Fruit fly (Drosophila melanogaster) whole organism, embryonic: ENCODE results near the gene Pxn.

ENCODE experiments used
- BEAF-32 ChIP-seq: fragments of 200-800 bp; sonication (Bioruptor generic); optimal IDR thresholded peaks from 3 replicates; lab custom pipeline; 2017; ENCODE audit warnings: missing biosample characterization, missing genetic modification characterization, mild to moderate bottlenecking, moderate library complexity, missing genetic modification reagents
- CG11247 ChIP-seq: fragments of 200-800 bp; sonication (Bioruptor generic); IDR thresholded peaks from 2 replicates; pipeline ENCODE4 v1.3.6; 2022; ENCODE audit warnings: missing biosample characterization, missing genetic modification characterization
- CG1233 ChIP-seq: fragments of 200-800 bp; sonication (Bioruptor generic); optimal IDR thresholded peaks from 4 replicates; lab custom pipeline; 2018; ENCODE audit warnings: missing biosample characterization, mild to moderate bottlenecking, missing genetic modification characterization
- CG13296 ChIP-seq: fragments of 200-800 bp; sonication (Bioruptor generic); optimal IDR thresholded peaks from 3 replicates; lab custom pipeline; 2018; ENCODE audit warnings: missing biosample characterization, mild to moderate bottlenecking, missing genetic modification characterization
- CG14441 ChIP-seq: fragments of 200-800 bp; sonication (Bioruptor generic); IDR thresholded peaks from 2 replicates; pipeline ENCODE4 v1.3.6; 2022; ENCODE audit warnings: missing biosample characterization, missing genetic modification characterization
- CG1529 ChIP-seq: fragments of 200-800 bp; sonication (Bioruptor generic); optimal IDR thresholded peaks from 3 replicates; lab custom pipeline; 2018; ENCODE audit warnings: missing biosample characterization, missing genetic modification characterization
- CG15696 ChIP-seq: fragments of 200-800 bp; sonication (Bioruptor generic); optimal IDR thresholded peaks from 2 replicates; lab custom pipeline; 2019; ENCODE audit warnings: missing biosample characterization, mild to moderate bottlenecking, missing genetic modification characterization, moderate library complexity
- CG1603 ChIP-seq: fragments of 200-800 bp; sonication (Bioruptor generic); optimal IDR thresholded peaks from 2 replicates; lab custom pipeline; 2019; ENCODE audit warnings: missing biosample characterization, mild to moderate bottlenecking, missing genetic modification characterization, moderate library complexity
- CG18599 ChIP-seq: fragments of 200-800 bp; sonication (Bioruptor generic); optimal IDR thresholded peaks from 3 replicates; lab custom pipeline; 2017; ENCODE audit warnings: missing biosample characterization, missing genetic modification characterization, mild to moderate bottlenecking, moderate library complexity, missing genetic modification reagents
- CG30403 ChIP-seq: fragments of 200-800 bp; sonication (Bioruptor generic); optimal IDR thresholded peaks from 3 replicates; lab custom pipeline; 2016; ENCODE audit warnings: missing biosample characterization, missing genetic modification characterization
- CG32532 ChIP-seq: fragments of 200-800 bp; sonication (Bioruptor generic); IDR thresholded peaks from 2 replicates; pipeline ENCODE4 v1.3.6; 2022; ENCODE audit warnings: missing biosample characterization, missing genetic modification characterization
- CG3726 ChIP-seq: fragments of 200-800 bp; sonication (Bioruptor generic); IDR thresholded peaks from 3 replicates; pipeline ENCODE4, ENCODE4 v1.3.6; 2022; ENCODE audit warnings: missing biosample characterization, missing genetic modification characterization
- CG3847 ChIP-seq: fragments of 200-800 bp; sonication (Bioruptor generic); IDR thresholded peaks from 2 replicates; pipeline ENCODE4 v1.3.6; 2022; ENCODE audit warnings: missing biosample characterization, missing genetic modification characterization
- CG5953 ChIP-seq: fragments of 200-800 bp; sonication (Bioruptor generic); IDR thresholded peaks from 2 replicates; pipeline ENCODE4 v1.3.6; 2022; ENCODE audit warnings: missing biosample characterization, missing genetic modification characterization
- CG6689 ChIP-seq: fragments of 200-800 bp; sonication (Bioruptor generic); IDR thresholded peaks from 2 replicates; pipeline ENCODE4 v1.3.6; 2022; ENCODE audit warnings: missing biosample characterization, missing genetic modification characterization
- CG7357 ChIP-seq: fragments of 200-800 bp; sonication (Bioruptor generic); IDR thresholded peaks from 3 replicates; pipeline ENCODE4 v1.3.6; 2022; ENCODE audit warnings: missing biosample characterization, missing genetic modification characterization
- CG8359 ChIP-seq: fragments of 200-800 bp; sonication (Bioruptor generic); optimal IDR thresholded peaks from 2 replicates; lab custom pipeline; 2017; ENCODE audit warnings: missing biosample characterization, mild to moderate bottlenecking, missing genetic modification characterization, borderline replicate concordance
- CG9437 ChIP-seq: fragments of 200-800 bp; sonication (Bioruptor generic); optimal IDR thresholded peaks from 2 replicates; lab custom pipeline; 2018; ENCODE audit warnings: missing biosample characterization, mild to moderate bottlenecking, missing genetic modification characterization
- Camta ChIP-seq: fragments of 200-800 bp; sonication (Bioruptor generic); optimal IDR thresholded peaks from 2 replicates; lab custom pipeline; 2016; ENCODE audit warnings: missing biosample characterization, missing genetic modification characterization
- Chrac-16 ChIP-seq: fragments of 200-800 bp; sonication (Bioruptor generic); optimal IDR thresholded peaks from 3 replicates; lab custom pipeline; 2016; ENCODE audit warnings: missing biosample characterization, missing genetic modification characterization
- Dfd ChIP-seq, 2 experiments: fragments of >200 bp; optimal IDR thresholded peaks; 2 replicates each; lab custom pipeline; 2017; ENCODE audit warnings: missing biosample characterization in 2 of 2, missing genetic modification characterization in 2 of 2
- E2f1 ChIP-seq: fragments of 200-800 bp; sonication (Bioruptor generic); IDR thresholded peaks from 2 replicates; pipeline ENCODE4 v1.3.6; 2022; ENCODE audit warnings: missing biosample characterization, missing genetic modification characterization
- H2.0 ChIP-seq: fragments of 200-800 bp; sonication (Bioruptor generic); IDR thresholded peaks from 2 replicates; pipeline ENCODE4 v1.3.6; 2022; ENCODE audit warnings: missing biosample characterization, missing genetic modification characterization
- Hr3 ChIP-seq: fragments of 200-800 bp; sonication (Bioruptor generic); optimal IDR thresholded peaks from 3 replicates; lab custom pipeline; 2016; ENCODE audit warnings: missing biosample characterization, missing genetic modification characterization
- Hr39 ChIP-seq: fragments of >200 bp; optimal IDR thresholded peaks from 2 replicates; lab custom pipeline; 2017
- Lpt ChIP-seq: fragments of >200 bp; optimal IDR thresholded peaks from 2 replicates; lab custom pipeline; 2018; ENCODE audit warnings: missing biosample characterization, missing genetic modification characterization
- Max ChIP-seq: fragments of 200-800 bp; sonication (Bioruptor generic); optimal IDR thresholded peaks from 2 replicates; lab custom pipeline; 2016; ENCODE audit warnings: missing biosample characterization, mild to moderate bottlenecking, missing genetic modification characterization
- Scr ChIP-seq: fragments of 200-800 bp; sonication (Bioruptor generic); IDR thresholded peaks from 2 replicates; pipeline ENCODE4 v1.3.6; 2022; ENCODE audit warnings: missing biosample characterization, missing genetic modification characterization; ENCODE audit not compliant: partially characterized antibody
- al ChIP-seq: fragments of 200-800 bp; sonication (Bioruptor generic); IDR thresholded peaks from 2 replicates; pipeline ENCODE4 v1.3.6; 2022; ENCODE audit warnings: missing biosample characterization, missing genetic modification characterization
- cas ChIP-seq: fragments of 200-800 bp; sonication (Bioruptor generic); IDR thresholded peaks from 2 replicates; pipeline ENCODE4 v1.3.6; 2022; ENCODE audit warnings: missing biosample characterization, missing genetic modification characterization
- corto ChIP-seq: fragments of 200-800 bp; sonication (Bioruptor generic); optimal IDR thresholded peaks from 2 replicates; lab custom pipeline; 2016; ENCODE audit warnings: missing biosample characterization, mild to moderate bottlenecking, missing genetic modification characterization, moderate library complexity
- ewg ChIP-seq: fragments of 200-800 bp; sonication (Bioruptor generic); optimal IDR thresholded peaks from 3 replicates; lab custom pipeline; 2017; ENCODE audit warnings: mild to moderate bottlenecking, missing biosample characterization, missing genetic modification reagents, missing genetic modification characterization
- exex ChIP-seq: fragments of 200-800 bp; sonication (Bioruptor generic); optimal IDR thresholded peaks from 4 replicates; lab custom pipeline; 2018; ENCODE audit warnings: missing biosample characterization, mild to moderate bottlenecking, missing genetic modification characterization, moderate library complexity
- gem ChIP-seq: fragments of 200-800 bp; sonication (Bioruptor generic); optimal IDR thresholded peaks from 2 replicates; lab custom pipeline; 2019; ENCODE audit warnings: missing biosample characterization, mild to moderate bottlenecking, missing genetic modification characterization, moderate library complexity
- gro ChIP-seq: fragments of 200-800 bp; sonication (Bioruptor generic); optimal IDR thresholded peaks from 2 replicates; lab custom pipeline; 2016; ENCODE audit warnings: missing biosample characterization, missing genetic modification characterization
- gt ChIP-seq: fragments of 200-800 bp; sonication (Bioruptor generic); IDR thresholded peaks from 2 replicates; pipeline ENCODE4 v1.3.6; 2022; ENCODE audit warnings: missing biosample characterization, missing genetic modification characterization
- hbn ChIP-seq: fragments of 200-800 bp; sonication (Bioruptor generic); IDR thresholded peaks from 2 replicates; pipeline ENCODE4 v1.3.6; 2022; ENCODE audit warnings: missing biosample characterization, missing genetic modification characterization; ENCODE audit not compliant: partially characterized antibody
- hth ChIP-seq: fragments of >200 bp; optimal IDR thresholded peaks from 2 replicates; lab custom pipeline; 2017; ENCODE audit warnings: inconsistent platforms
- ind ChIP-seq: fragments of 200-800 bp; sonication (Bioruptor generic); optimal IDR thresholded peaks from 3 replicates; lab custom pipeline; 2016; ENCODE audit warnings: missing biosample characterization, missing genetic modification characterization
- inv ChIP-seq: fragments of 200-800 bp; sonication (Bioruptor generic); IDR thresholded peaks from 2 replicates; pipeline ENCODE4 v1.3.6; 2022; ENCODE audit warnings: missing biosample characterization, missing genetic modification characterization; ENCODE audit not compliant: partially characterized antibody
- kni ChIP-seq: fragments of 200-800 bp; sonication (Bioruptor generic); optimal IDR thresholded peaks from 3 replicates; lab custom pipeline; 2017; ENCODE audit warnings: mild to moderate bottlenecking, missing biosample characterization, missing genetic modification reagents, missing genetic modification characterization
- lmd ChIP-seq: fragments of 200-800 bp; sonication (Bioruptor generic); IDR thresholded peaks from 2 replicates; pipeline ENCODE4 v1.3.6; 2022; ENCODE audit warnings: missing biosample characterization, missing genetic modification characterization
- lov ChIP-seq, 2 experiments: fragments of 200-800 bp in 1 of 2; fragments of >200 bp in 1 of 2; sonication (Bioruptor generic) in 1 of 2; IDR thresholded peaks in 1 of 2; optimal IDR thresholded peaks in 1 of 2; 2 replicates in 1 of 2; 3 replicates in 1 of 2; pipeline versions ENCODE4 v1.3.6 to Lab custom; 2017 to 2022; ENCODE audit warnings: missing biosample characterization in 1 of 2, missing genetic modification characterization in 1 of 2
- mld ChIP-seq: fragments of 200-800 bp; sonication (Bioruptor generic); IDR thresholded peaks from 3 replicates; pipeline ENCODE4 v1.3.6; 2022; ENCODE audit warnings: missing biosample characterization, missing genetic modification characterization; ENCODE audit not compliant: partially characterized antibody
- nom ChIP-seq: fragments of 200-800 bp; sonication (Bioruptor generic); optimal IDR thresholded peaks from 2 replicates; lab custom pipeline; 2017; ENCODE audit warnings: missing biosample characterization, missing genetic modification characterization, mild to moderate bottlenecking, moderate library complexity, missing genetic modification reagents
- peb ChIP-seq: fragments of 200-800 bp; sonication (Bioruptor generic); IDR thresholded peaks from 2 replicates; pipeline ENCODE4 v1.3.6; 2022; ENCODE audit warnings: missing biosample characterization, missing genetic modification characterization
- ro ChIP-seq: fragments of 200-800 bp; sonication (Bioruptor generic); IDR thresholded peaks from 2 replicates; pipeline ENCODE4 v1.3.6; 2022; ENCODE audit warnings: missing biosample characterization, missing genetic modification characterization
- sisA ChIP-seq: fragments of 200-800 bp; sonication (Bioruptor generic); IDR thresholded peaks from 2 replicates; pipeline ENCODE4 v1.3.6; 2022; ENCODE audit warnings: missing biosample characterization, missing genetic modification characterization
- sr ChIP-seq: fragments of 200-800 bp; sonication (Bioruptor generic); IDR thresholded peaks from 3 replicates; pipeline ENCODE4 v1.3.6; 2022; ENCODE audit warnings: missing biosample characterization, missing genetic modification characterization
- vvl ChIP-seq: fragments of 200-800 bp; sonication (Bioruptor generic); IDR thresholded peaks from 2 replicates; pipeline ENCODE4 v1.3.6; 2022; ENCODE audit warnings: missing biosample characterization, missing genetic modification characterization

Gene Pxn

dm6 chr3L:2589167-2589910, 40.5 kb downstream of the Pxn start, which contains the start of gene dos (continued):
- peak; percentile 61 for TF ChIP-seq ewg (GFP tag; lab: Kevin White, UChicago)
- peak; percentile 41 for TF ChIP-seq CG18599 (GFP tag; lab: Kevin White, UChicago)
- TF ChIP-seq hth = no peak
- TF ChIP-seq CG3726 (GFP tag; lab: Robert Waterston, UW) = no peak
- TF ChIP-seq gro (GFP tag; lab: Kevin White, UChicago) = peak; percentile 19
- no peak for TF ChIP-seq CG14441
- no peak for TF ChIP-seq H2.0 (GFP tag; lab: Robert Waterston, UW)
- TF ChIP-seq inv (GFP tag; lab: Robert Waterston, UW) = peak; percentile 58
- TF ChIP-seq CG15696 (tag; lab: Kevin White, UChicago) = peak; percentile 29
- TF ChIP-seq ro (GFP tag; lab: Robert Waterston, UW) = no peak
- TF ChIP-seq sr = no peak
- peak; percentile 49 for TF ChIP-seq CG1603 (tag; lab: Kevin White, UChicago)
- TF ChIP-seq CG11247 (GFP tag; lab: Robert Waterston, UW) = no peak
- TF ChIP-seq gt (GFP tag; lab: Robert Waterston, UW) = no peak
- TF ChIP-seq corto (GFP tag; lab: Kevin White, UChicago) = peak; percentile 48
- TF ChIP-seq lov (optimal IDR thresholded peaks at IDR 0.05; lab: Kevin White, UChicago) = no peak
- TF ChIP-seq lov (GFP tag; IDR thresholded peaks at IDR 0.05; lab: Robert Waterston, UW) = no peak
- TF ChIP-seq Dfd (GFP tag; optimal IDR thresholded peaks at IDR 0.05; lab: Kevin White, UChicago) = no peak
- no peak for TF ChIP-seq Camta (GFP tag; lab: Kevin White, UChicago)
- no peak for TF ChIP-seq mld (GFP tag; lab: Robert Waterston, UW)
- TF ChIP-seq CG9437 (GFP tag; lab: Kevin White, UChicago) = no peak
- peak; percentile 59 for TF ChIP-seq vvl (GFP tag; lab: Robert Waterston, UW)
- no peak for TF ChIP-seq Hr39 (lab: Kevin White, UChicago)
- no peak for TF ChIP-seq kni (GFP tag; lab: Kevin White, UChicago)
- peak; percentile 70 for TF ChIP-seq hbn
- TF ChIP-seq CG1529 (GFP tag; lab: Kevin White, UChicago) = no peak
- peak; percentile 75 for TF ChIP-seq CG30403 (GFP tag; lab: Kevin White, UChicago)
- TF ChIP-seq gem = peak; percentile 55
- no peak for TF ChIP-seq al (GFP tag; lab: Robert Waterston, UW)
- TF ChIP-seq CG3847 = peak; percentile 53
- peak; percentile 45 for TF ChIP-seq ind (GFP tag; lab: Kevin White, UChicago)
- peak; percentile 20 for TF ChIP-seq Hr3 (GFP tag; lab: Kevin White, UChicago)
- peak; percentile 35 for TF ChIP-seq CG13296
- peak; percentile 70 for TF ChIP-seq Max
- TF ChIP-seq sisA (GFP tag; lab: Robert Waterston, UW) = no peak
- TF ChIP-seq CG8359 (GFP tag; lab: Kevin White, UChicago) = peak; percentile 6
- no peak for TF ChIP-seq CG5953
- peak; percentile 84 for TF ChIP-seq BEAF-32
- peak; percentile 21 for TF ChIP-seq nom
- TF ChIP-seq Chrac-16 (GFP tag; lab: Kevin White, UChicago) = peak; percentile 44
- no peak for TF ChIP-seq Lpt
- no peak for TF ChIP-seq CG7357 (GFP tag; lab: Robert Waterston, UW)
- TF ChIP-seq CG32532 (GFP tag; lab: Robert Waterston, UW) = peak; percentile 48; the same call in 1 of the 2 replicates
- no peak for TF ChIP-seq CG6689
- TF ChIP-seq cas (GFP tag; lab: Robert Waterston, UW) = no peak
- TF ChIP-seq lmd = no peak
- peak; percentile 73 for TF ChIP-seq Scr
- TF ChIP-seq E2f1 (GFP tag; lab: Robert Waterston, UW) = no peak
- peak; percentile 3 for TF ChIP-seq exex (tag; lab: Kevin White, UChicago)
- TF ChIP-seq CG1233 (GFP tag; lab: Kevin White, UChicago) = no peak
- TF ChIP-seq peb (GFP tag; lab: Robert Waterston, UW) = no peak
